Worm (Caenorhabditis elegans): ENCODE measurements around the gene srlf-17.

- TF ChIP-seq ref-1 (GFP tag; conservative IDR thresholded peaks at IDR 0.05): no peak
- TF ChIP-seq T22C8.4 (GFP tag; IDR thresholded peaks at IDR 0.05): no peak
- TF ChIP-seq ztf-23 (GFP tag; IDR thresholded peaks at IDR 0.05): no peak
- no peak for TF ChIP-seq cog-1 (tag; optimal IDR thresholded peaks at IDR 0.05)
- no peak for TF ChIP-seq klf-2 (GFP tag; conservative IDR thresholded peaks at IDR 0.05)
Observed at ce11 chrIV:11111898-11112297, 9.4 kb upstream of the srlf-17 start.
